Fruit fly (Drosophila melanogaster) S2 (cell line): ENCODE data around the gene dgt2.

Experiments used
- CG8478 ChIP-seq: fragments of >200 bp; optimal IDR thresholded peaks from 2 replicates; lab custom pipeline; 2018
- CTCF ChIP-seq, 2 experiments: fragments of >200 bp; optimal IDR thresholded peaks; 2 replicates each; lab custom pipeline; 2018

DNA sequence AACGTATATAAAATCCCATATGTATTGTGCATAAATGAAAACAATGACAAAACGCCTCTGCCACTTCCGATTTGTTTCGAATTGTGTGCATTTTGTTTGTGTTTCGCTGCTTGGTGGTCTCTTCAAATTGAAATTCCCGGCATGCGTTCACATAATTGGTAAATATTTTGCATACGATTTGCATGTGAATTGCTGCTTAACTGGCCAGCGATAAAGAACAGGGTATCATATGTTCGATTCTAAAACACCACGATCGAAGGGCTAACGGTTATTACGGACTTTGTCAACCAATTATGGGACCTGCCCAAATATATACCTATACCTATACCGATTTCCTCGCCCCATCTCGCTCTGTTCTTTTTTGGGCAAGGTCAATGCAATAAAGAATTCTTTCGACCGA lies 38.4 kb downstream of the dgt2 start:
- TF ChIP-seq CG8478 (lab: Kevin White, UChicago), result no peak
- TF ChIP-seq CTCF (optimal IDR thresholded peaks at IDR 0.05; lab: Kevin White, UChicago), result no peak
